Fruit fly (Drosophila melanogaster) whole organism, embryonic: Measurements from ENCODE around the gene CG15625.

ENCODE experiments used
- Ada2b ChIP-seq: fragments of 200-800 bp; sonication (Bioruptor generic); IDR thresholded peaks from 2 replicates; pipeline ENCODE4 v1.3.6; 2022; ENCODE audit warnings: missing biosample characterization, missing genetic modification characterization
- CG10321 ChIP-seq: fragments of 200-800 bp; sonication (Bioruptor generic); IDR thresholded peaks from 2 replicates; pipeline ENCODE4 v1.3.6; 2022; ENCODE audit warnings: missing biosample characterization, missing genetic modification characterization
- CG11504 ChIP-seq: fragments of 200-800 bp; sonication (Bioruptor generic); optimal IDR thresholded peaks from 3 replicates; lab custom pipeline; 2019; ENCODE audit warnings: missing biosample characterization, mild to moderate bottlenecking, missing genetic modification characterization, moderate library complexity
- CG15269 ChIP-seq: fragments of 200-800 bp; sonication (Bioruptor generic); optimal IDR thresholded peaks from 2 replicates; lab custom pipeline; 2018; ENCODE audit warnings: missing biosample characterization, mild to moderate bottlenecking, missing genetic modification characterization, moderate library complexity
- CG16863 ChIP-seq: fragments of 200-800 bp; sonication (Bioruptor generic); optimal IDR thresholded peaks from 3 replicates; lab custom pipeline; 2016; ENCODE audit warnings: missing biosample characterization, missing genetic modification characterization
- CG17359 ChIP-seq: fragments of 200-800 bp; sonication (Bioruptor generic); optimal IDR thresholded peaks from 3 replicates; lab custom pipeline; 2018; ENCODE audit warnings: missing biosample characterization, mild to moderate bottlenecking, missing genetic modification characterization, moderate library complexity
- CG18599 ChIP-seq: fragments of 200-800 bp; sonication (Bioruptor generic); optimal IDR thresholded peaks from 3 replicates; lab custom pipeline; 2017; ENCODE audit warnings: missing biosample characterization, missing genetic modification characterization, mild to moderate bottlenecking, moderate library complexity, missing genetic modification reagents
- CG2678 ChIP-seq: fragments of 200-800 bp; sonication (Bioruptor generic); optimal IDR thresholded peaks from 3 replicates; lab custom pipeline; 2019; ENCODE audit warnings: missing biosample characterization, mild to moderate bottlenecking, missing genetic modification characterization, moderate library complexity
- CG2712 ChIP-seq: fragments of 200-800 bp; optimal IDR thresholded peaks from 3 replicates; lab custom pipeline; 2019; ENCODE audit warnings: missing biosample characterization, mild to moderate bottlenecking, missing genetic modification characterization, moderate library complexity
- CG2889 ChIP-seq: fragments of 200-800 bp; sonication (Bioruptor generic); IDR thresholded peaks from 3 replicates; pipeline ENCODE4 v1.3.6; 2022; ENCODE audit warnings: missing biosample characterization, missing genetic modification characterization
- CG30403 ChIP-seq: fragments of 200-800 bp; sonication (Bioruptor generic); optimal IDR thresholded peaks from 3 replicates; lab custom pipeline; 2016; ENCODE audit warnings: missing biosample characterization, missing genetic modification characterization
- CG31365 ChIP-seq: fragments of 200-800 bp; sonication (Bioruptor generic); optimal IDR thresholded peaks from 2 replicates; lab custom pipeline; 2018; ENCODE audit warnings: missing biosample characterization, mild to moderate bottlenecking, missing genetic modification characterization
- CG4424 ChIP-seq: fragments of 200-800 bp; sonication (Bioruptor generic); optimal IDR thresholded peaks from 3 replicates; lab custom pipeline; 2016; ENCODE audit warnings: missing biosample characterization, missing genetic modification characterization
- CG6689 ChIP-seq: fragments of 200-800 bp; sonication (Bioruptor generic); IDR thresholded peaks from 2 replicates; pipeline ENCODE4 v1.3.6; 2022; ENCODE audit warnings: missing biosample characterization, missing genetic modification characterization
- CG7556 ChIP-seq: fragments of 200-800 bp; sonication (Bioruptor generic); optimal IDR thresholded peaks from 2 replicates; lab custom pipeline; 2017; ENCODE audit warnings: missing biosample characterization, mild to moderate bottlenecking, missing genetic modification characterization
- CoRest ChIP-seq: fragments of 200-800 bp; sonication (Bioruptor generic); optimal IDR thresholded peaks from 3 replicates; lab custom pipeline; 2018; ENCODE audit warnings: missing biosample characterization, mild to moderate bottlenecking, missing genetic modification characterization, moderate library complexity
- D19B ChIP-seq: fragments of 200-800 bp; sonication (Bioruptor generic); optimal IDR thresholded peaks from 2 replicates; lab custom pipeline; 2017; ENCODE audit warnings: missing biosample characterization, mild to moderate bottlenecking, missing genetic modification characterization
- Ets65A ChIP-seq: fragments of 200-800 bp; sonication (Bioruptor generic); peaks from one replicate; lab custom pipeline; 2016; ENCODE audit warnings: missing biosample characterization, missing genetic modification characterization
- Fer1 ChIP-seq: fragments of 200-800 bp; sonication (Bioruptor generic); optimal IDR thresholded peaks from 2 replicates; lab custom pipeline; 2017; ENCODE audit warnings: missing biosample characterization, mild to moderate bottlenecking, missing genetic modification characterization
- Hmr ChIP-seq: fragments of 200-800 bp; sonication (Bioruptor generic); optimal IDR thresholded peaks from 3 replicates; lab custom pipeline; 2017; ENCODE audit warnings: mild to moderate bottlenecking, missing biosample characterization, missing genetic modification reagents, missing genetic modification characterization
- Hr51 ChIP-seq, 2 experiments: fragments of 200-800 bp; sonication (Bioruptor generic); optimal IDR thresholded peaks; 2 replicates in 1 of 2; 3 replicates in 1 of 2; lab custom pipeline; 2016 to 2018; ENCODE audit warnings: missing biosample characterization in 2 of 2, missing genetic modification characterization in 2 of 2, mild to moderate bottlenecking in 1 of 2, moderate library complexity in 1 of 2
- Med ChIP-seq: fragments of 200-800 bp; sonication (Bioruptor generic); peaks from one replicate; lab custom pipeline; 2016; ENCODE audit warnings: missing biosample characterization, missing genetic modification characterization, mild to moderate bottlenecking, inconsistent platforms, moderate library complexity
- Myb ChIP-seq: fragments of 200-800 bp; sonication (Bioruptor generic); optimal IDR thresholded peaks from 2 replicates; lab custom pipeline; 2016; ENCODE audit warnings: missing biosample characterization, missing genetic modification characterization
- Neu2 ChIP-seq: fragments of 200-800 bp; sonication (Bioruptor generic); optimal IDR thresholded peaks from 3 replicates; lab custom pipeline; 2016; ENCODE audit warnings: missing biosample characterization, missing genetic modification characterization, borderline replicate concordance
- Oli ChIP-seq: fragments of 200-800 bp; sonication (Bioruptor generic); optimal IDR thresholded peaks from 2 replicates; lab custom pipeline; 2018; ENCODE audit warnings: missing biosample characterization, mild to moderate bottlenecking, missing genetic modification characterization, moderate library complexity
- Xbp1 ChIP-seq: fragments of 200-800 bp; sonication (Bioruptor generic); optimal IDR thresholded peaks from 3 replicates; lab custom pipeline; 2016; ENCODE audit warnings: missing biosample characterization, mild to moderate bottlenecking, missing genetic modification characterization
- bsh ChIP-seq, 2 experiments: fragments of 200-800 bp; sonication (Bioruptor generic); optimal IDR thresholded peaks; 2 replicates each; lab custom pipeline; 2017 to 2018; ENCODE audit warnings: mild to moderate bottlenecking in 2 of 2, missing biosample characterization in 2 of 2, missing genetic modification characterization in 2 of 2, moderate library complexity in 1 of 2
- croc ChIP-seq: fragments of 200-800 bp; sonication (Bioruptor generic); conservative IDR thresholded peaks from 3 replicates; pipeline ENCODE4 v1.3.6; 2022; ENCODE audit warnings: missing biosample characterization, missing genetic modification characterization
- dan ChIP-seq: fragments of 200-800 bp; sonication (Bioruptor generic); IDR thresholded peaks from 2 replicates; pipeline ENCODE4 v1.3.6; 2022; ENCODE audit warnings: missing biosample characterization, missing genetic modification characterization
- dm ChIP-seq: fragments of 200-800 bp; sonication (Bioruptor generic); optimal IDR thresholded peaks from 3 replicates; lab custom pipeline; 2016; ENCODE audit warnings: missing biosample characterization, missing genetic modification characterization
- dmrt11E ChIP-seq: fragments of 200-800 bp; sonication (Bioruptor generic); optimal IDR thresholded peaks from 3 replicates; lab custom pipeline; 2018; ENCODE audit warnings: missing biosample characterization, mild to moderate bottlenecking, missing genetic modification characterization, moderate library complexity
- dysf ChIP-seq: fragments of 200-800 bp; sonication (Bioruptor generic); IDR thresholded peaks from 3 replicates; pipeline ENCODE4 v1.3.6; 2022; ENCODE audit warnings: missing biosample characterization, missing genetic modification characterization
- emc ChIP-seq: fragments of 200-800 bp; sonication (Bioruptor generic); optimal IDR thresholded peaks from 2 replicates; lab custom pipeline; 2016; ENCODE audit warnings: missing biosample characterization, missing genetic modification characterization
- eve ChIP-seq, 2 experiments: fragments of >200 bp; optimal IDR thresholded peaks; 2 replicates each; lab custom pipeline; 2017; ENCODE audit warnings: missing biosample characterization in 2 of 2, missing genetic modification characterization in 2 of 2
- gem ChIP-seq: fragments of 200-800 bp; sonication (Bioruptor generic); optimal IDR thresholded peaks from 2 replicates; lab custom pipeline; 2019; ENCODE audit warnings: missing biosample characterization, mild to moderate bottlenecking, missing genetic modification characterization, moderate library complexity
- grau ChIP-seq: fragments of 200-800 bp; optimal IDR thresholded peaks from 3 replicates; lab custom pipeline; 2019; ENCODE audit warnings: missing biosample characterization, mild to moderate bottlenecking, missing genetic modification characterization, moderate library complexity
- insv ChIP-seq, 2 experiments: fragments of 200-800 bp; sonication (Bioruptor generic); optimal IDR thresholded peaks; 3 replicates each; lab custom pipeline; 2016 to 2018; ENCODE audit warnings: missing biosample characterization in 2 of 2, missing genetic modification characterization in 2 of 2
- lbe ChIP-seq: fragments of 200-800 bp; sonication (Bioruptor generic); optimal IDR thresholded peaks from 2 replicates; lab custom pipeline; 2016; ENCODE audit warnings: missing biosample characterization, mild to moderate bottlenecking, missing genetic modification characterization
- lilli ChIP-seq: fragments of 200-800 bp; sonication (Bioruptor generic); optimal IDR thresholded peaks from 3 replicates; lab custom pipeline; 2016; ENCODE audit warnings: missing biosample characterization, missing genetic modification characterization
- nau ChIP-seq: fragments of 200-800 bp; sonication (Bioruptor generic); optimal IDR thresholded peaks from 3 replicates; lab custom pipeline; 2017; ENCODE audit warnings: missing biosample characterization, mild to moderate bottlenecking, missing genetic modification characterization, missing genetic modification reagents
- phol ChIP-seq: fragments of 200-800 bp; sonication (Bioruptor generic); optimal IDR thresholded peaks from 3 replicates; lab custom pipeline; 2018; ENCODE audit warnings: missing biosample characterization, mild to moderate bottlenecking, missing genetic modification characterization, moderate library complexity
- pita ChIP-seq: fragments of 200-800 bp; sonication (Bioruptor generic); optimal IDR thresholded peaks from 2 replicates; lab custom pipeline; 2017; ENCODE audit warnings: missing biosample characterization, mild to moderate bottlenecking, missing genetic modification characterization
- ranshi ChIP-seq: fragments of 200-800 bp; sonication (Bioruptor generic); IDR thresholded peaks from 2 replicates; pipeline ENCODE4 v1.3.6; 2022; ENCODE audit warnings: missing biosample characterization, missing genetic modification characterization
- row ChIP-seq: fragments of 200-800 bp; sonication (Bioruptor generic); IDR thresholded peaks from 3 replicates; pipeline ENCODE4 v1.3.6; 2022; ENCODE audit warnings: missing biosample characterization, missing genetic modification characterization
- run ChIP-seq: fragments of 200-800 bp; sonication (Bioruptor generic); optimal IDR thresholded peaks from 3 replicates; lab custom pipeline; 2018; ENCODE audit warnings: missing biosample characterization, mild to moderate bottlenecking, missing genetic modification characterization
- tio ChIP-seq: fragments of 200-800 bp; sonication (Bioruptor generic); optimal IDR thresholded peaks from 2 replicates; lab custom pipeline; 2017; ENCODE audit warnings: missing biosample characterization, missing genetic modification characterization, inconsistent platforms
- trh ChIP-seq: fragments of 200-800 bp; sonication (Bioruptor generic); optimal IDR thresholded peaks from 2 replicates; lab custom pipeline; 2016; ENCODE audit warnings: missing biosample characterization, missing genetic modification characterization
- unpg ChIP-seq: fragments of 200-800 bp; sonication (Bioruptor generic); optimal IDR thresholded peaks from 3 replicates; lab custom pipeline; 2018; ENCODE audit warnings: missing biosample characterization, mild to moderate bottlenecking, missing genetic modification characterization, moderate library complexity

CG15625 gene

dm6 chr2L:4852605-4853102 lies 37.1 kb upstream of the CG15625 start, which contains the start of gene smog (continued):
- peak; percentile 78 for TF ChIP-seq Ets65A
- no peak for TF ChIP-seq lbe (GFP tag; lab: Kevin White, UChicago)
- peak; percentile 41 for TF ChIP-seq pita (GFP tag; lab: Kevin White, UChicago)

dm6 chr2L:4854822-4855221 lies 35.0 kb upstream of the CG15625 start:
- no peak for TF ChIP-seq eve (GFP tag; optimal IDR thresholded peaks at IDR 0.05; lab: Kevin White, UChicago)
- 0 out of 2 replicates have a peak, but pooled peaks have one; percentile 21 for TF ChIP-seq CG6689 (GFP tag; lab: Robert Waterston, UW)
- peak; percentile 10 for TF ChIP-seq Myb
- no peak for TF ChIP-seq emc (GFP tag; lab: Kevin White, UChicago)
- no peak for TF ChIP-seq dm (GFP tag; lab: Kevin White, UChicago)
- peak; percentile 10 for TF ChIP-seq CG17359 (tag; lab: Kevin White, UChicago)
- peak; percentile 18 for TF ChIP-seq lilli (GFP tag; lab: Kevin White, UChicago)
- TF ChIP-seq Med = peak; percentile 45
- TF ChIP-seq CG2678 (tag; lab: Kevin White, UChicago) = peak; percentile 31
- peak; percentile 5 for TF ChIP-seq CG16863
- TF ChIP-seq bsh (GFP tag; optimal IDR thresholded peaks at IDR 0.05; lab: Kevin White, UChicago) = peak in 1 of 2 experiments; percentile 5
- TF ChIP-seq Hr51 (GFP tag; optimal IDR thresholded peaks at IDR 0.05; lab: Kevin White, UChicago) = peak in 1 of 2 experiments; percentile 23
- peak; percentile 11 for TF ChIP-seq CG2712 (tag; lab: Kevin White, UChicago)
- TF ChIP-seq dysf = peak; percentile 40; the same call in 2 of the 3 replicates
- 0 out of 2 replicates have a peak, but pooled peaks have one; percentile 29 for TF ChIP-seq dan (GFP tag; lab: Robert Waterston, UW)
- peak; percentile 2 for TF ChIP-seq CG7556 (GFP tag; lab: Kevin White, UChicago)
- no peak for TF ChIP-seq trh (GFP tag; lab: Kevin White, UChicago)
- TF ChIP-seq CG2889 = 0 out of 3 replicates have a peak, but pooled peaks have one; percentile 9
- TF ChIP-seq Xbp1 (GFP tag; lab: Kevin White, UChicago) = peak; percentile 24
- TF ChIP-seq CG4424 (GFP tag; lab: Kevin White, UChicago) = peak; percentile 2
- TF ChIP-seq CG18599 (GFP tag; lab: Kevin White, UChicago) = peak; percentile 46
- peak; percentile 13 for TF ChIP-seq phol (tag; lab: Kevin White, UChicago)
- peak; percentile 5 for TF ChIP-seq grau (tag; lab: Kevin White, UChicago)
- TF ChIP-seq CG15269 (tag; lab: Kevin White, UChicago) = peak; percentile 25
- no peak for TF ChIP-seq insv (GFP tag; optimal IDR thresholded peaks at IDR 0.05; lab: Kevin White, UChicago)
- 0 out of 2 replicates have a peak, but pooled peaks have one; percentile 34 for TF ChIP-seq ranshi (GFP tag; lab: Robert Waterston, UW)
- TF ChIP-seq D19B (GFP tag; lab: Kevin White, UChicago) = peak; percentile 77
- no peak for TF ChIP-seq run (tag; lab: Kevin White, UChicago)
- TF ChIP-seq tio (GFP tag; lab: Kevin White, UChicago) = peak; percentile 2
- TF ChIP-seq row (GFP tag; lab: Robert Waterston, UW) = peak; percentile 66
- peak; percentile 4 for TF ChIP-seq Fer1 (GFP tag; lab: Kevin White, UChicago)
- peak; percentile 18 for TF ChIP-seq unpg (GFP tag; lab: Kevin White, UChicago)
- TF ChIP-seq gem (tag; lab: Kevin White, UChicago) = peak; percentile 33
- 0 out of 2 replicates have a peak, but pooled peaks have one; percentile 23 for TF ChIP-seq Ada2b
- TF ChIP-seq Hmr (GFP tag; lab: Kevin White, UChicago) = peak; percentile 12
- peak; percentile 2 for TF ChIP-seq CoRest
- peak; percentile 5 for TF ChIP-seq CG30403 (GFP tag; lab: Kevin White, UChicago)
- TF ChIP-seq CG10321 (GFP tag; lab: Robert Waterston, UW) = no peak
- TF ChIP-seq CG31365 = no peak
- no peak for TF ChIP-seq nau
- peak; percentile 30 for TF ChIP-seq CG11504 (tag; lab: Kevin White, UChicago)
- no peak for TF ChIP-seq croc (GFP tag; lab: Robert Waterston, UW)
- peak; percentile 1 for TF ChIP-seq dmrt11E
- TF ChIP-seq Oli (tag; lab: Kevin White, UChicago) = peak; percentile 6
- no peak for TF ChIP-seq Neu2 (GFP tag; lab: Kevin White, UChicago)
